Fruit fly (Drosophila melanogaster): ENCODE results near the gene CapaR.

CapaR gene

DNA sequence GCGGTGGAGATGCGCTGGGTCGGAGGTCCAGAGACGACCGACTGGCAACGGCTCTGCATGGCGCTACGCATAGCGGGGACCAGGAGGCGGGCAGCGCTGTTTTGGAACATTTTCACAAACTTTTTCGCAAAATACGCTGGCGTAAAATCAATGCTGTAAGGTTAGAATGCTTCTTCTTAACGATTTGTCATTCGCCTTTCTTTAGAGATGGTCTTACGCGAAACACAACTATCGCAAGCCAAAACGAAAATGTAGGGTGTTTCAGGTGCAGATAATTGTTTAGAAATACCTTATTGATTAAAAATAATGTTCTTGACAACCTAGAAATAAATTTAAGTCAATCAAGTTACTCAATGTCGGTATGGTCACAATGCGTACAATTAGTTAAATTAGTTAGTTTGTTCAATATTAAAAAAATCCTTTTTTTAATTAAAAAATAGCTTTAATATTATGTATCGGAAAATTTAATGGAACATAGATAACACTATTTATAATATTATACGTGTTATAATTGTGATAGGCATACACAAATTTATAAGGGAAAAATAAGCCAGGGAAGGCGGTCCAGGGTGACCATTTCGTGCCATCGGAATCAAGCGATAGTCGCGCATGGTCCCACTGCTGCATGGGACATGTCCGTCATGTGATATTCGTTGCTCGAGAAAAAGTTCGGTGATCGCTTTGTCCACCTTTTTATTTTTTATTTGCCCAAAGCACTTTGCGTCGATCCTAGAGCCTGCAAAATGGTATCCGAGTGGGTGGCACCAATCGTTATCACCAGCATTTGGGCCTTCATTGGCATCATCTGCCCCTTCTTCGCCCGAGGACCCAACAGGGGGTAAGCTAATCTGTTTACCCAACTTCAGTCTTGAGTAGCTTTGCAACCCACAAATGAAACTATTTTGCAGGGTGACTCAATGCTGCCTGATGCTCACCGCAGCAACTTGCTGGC, 22.5 kb downstream of the CapaR start, which contains the start of the genes COX8 and VhaM9.7-b (continued):
- TF ChIP-seq tll (GFP tag; optimal IDR thresholded peaks at IDR 0.05), result no peak
- TF ChIP-seq CG4707 (GFP tag; optimal IDR thresholded peaks at IDR 0.05), result no peak
- TF ChIP-seq Opbp (GFP tag; IDR thresholded peaks at IDR 0.05; ENCODE audit: partially characterized antibody), result peak; percentile 60
- peak; percentile 69 for TF ChIP-seq CG6791 (GFP tag; IDR thresholded peaks at IDR 0.05; ENCODE audit: partially characterized antibody)
- no peak for TF ChIP-seq CG12236 (GFP tag; optimal IDR thresholded peaks at IDR 0.05)
- TF ChIP-seq CG17829 (tag; optimal IDR thresholded peaks at IDR 0.05), result peak; percentile 40
- peak; percentile 25 for TF ChIP-seq CG9609 (GFP tag; optimal IDR thresholded peaks at IDR 0.05)
- no peak for TF ChIP-seq CG14014 (GFP tag; IDR thresholded peaks at IDR 0.05)
- peak; percentile 54; the same call in 1 of the 2 replicates for TF ChIP-seq ara (GFP tag; IDR thresholded peaks at IDR 0.05)
- TF ChIP-seq run (tag; optimal IDR thresholded peaks at IDR 0.05), result no peak
- no peak; the same call in 1 of the 2 replicates for TF ChIP-seq CG2129 (GFP tag; IDR thresholded peaks at IDR 0.05; ENCODE audit: partially characterized antibody)
- TF ChIP-seq zen (tag; optimal IDR thresholded peaks at IDR 0.05), result peak; percentile 55
- TF ChIP-seq tx (GFP tag; optimal IDR thresholded peaks at IDR 0.05), result peak; percentile 25
- no peak for TF ChIP-seq CG8765 (GFP tag; IDR thresholded peaks at IDR 0.05)
- TF ChIP-seq Dbx (GFP tag; IDR thresholded peaks at IDR 0.05), result 0 out of 3 replicates have a peak, but pooled peaks have one; percentile 48
- peak; percentile 32 for TF ChIP-seq ab (GFP tag; optimal IDR thresholded peaks at IDR 0.05)
- TF ChIP-seq CG15696 (tag; optimal IDR thresholded peaks at IDR 0.05), result peak; percentile 43
- no peak for TF ChIP-seq p53 (GFP tag; optimal IDR thresholded peaks at IDR 0.05)
- TF ChIP-seq CHES-1-like (GFP tag; optimal IDR thresholded peaks at IDR 0.05), result peak; percentile 48
- TF ChIP-seq row (GFP tag; IDR thresholded peaks at IDR 0.05), result peak; percentile 91
- TF ChIP-seq CG10321 (GFP tag; IDR thresholded peaks at IDR 0.05), result no peak
- TF ChIP-seq tap (tag; optimal IDR thresholded peaks at IDR 0.05), result no peak
- peak; percentile 48 for TF ChIP-seq CG10654 (GFP tag; optimal IDR thresholded peaks at IDR 0.05)
- peak; percentile 61; the same call in 1 of the 3 replicates for TF ChIP-seq CG14860 (GFP tag; IDR thresholded peaks at IDR 0.05; ENCODE audit: partially characterized antibody)
- TF ChIP-seq Ets65A (GFP tag), result peak; percentile 96
- no peak for TF ChIP-seq org-1 (GFP tag; optimal IDR thresholded peaks at IDR 0.05)
- peak; percentile 20 for TF ChIP-seq eyg (GFP tag; optimal IDR thresholded peaks at IDR 0.05)
- peak; percentile 57 for TF ChIP-seq slou (GFP tag; optimal IDR thresholded peaks at IDR 0.05)
- no peak for TF ChIP-seq unpg (GFP tag; optimal IDR thresholded peaks at IDR 0.05)
- no peak for TF ChIP-seq sr (GFP tag; IDR thresholded peaks at IDR 0.05)
- 0 out of 2 replicates have a peak, but pooled peaks have one; percentile 16 for TF ChIP-seq CG1024 (GFP tag; IDR thresholded peaks at IDR 0.05)
- TF ChIP-seq Oaz (GFP tag; IDR thresholded peaks at IDR 0.05), result no peak
- TF ChIP-seq CG1529 (GFP tag; optimal IDR thresholded peaks at IDR 0.05), result no peak
- TF ChIP-seq gsb (GFP tag; IDR thresholded peaks at IDR 0.05), result no peak
- peak; percentile 58 for TF ChIP-seq Bgb (GFP tag; IDR thresholded peaks at IDR 0.05; ENCODE audit: partially characterized antibody)
- peak; percentile 41 for TF ChIP-seq CG12104 (GFP tag; optimal IDR thresholded peaks at IDR 0.05)
- peak; percentile 77 for TF ChIP-seq Scr (GFP tag; IDR thresholded peaks at IDR 0.05; ENCODE audit: partially characterized antibody)
- peak; percentile 71 for TF ChIP-seq CG2712 (tag; optimal IDR thresholded peaks at IDR 0.05)
- no peak for TF ChIP-seq Stat92E (GFP tag; optimal IDR thresholded peaks at IDR 0.05)
- no peak for TF ChIP-seq Side (GFP tag; optimal IDR thresholded peaks at IDR 0.05)
- no peak for TF ChIP-seq CG7839 (tag; optimal IDR thresholded peaks at IDR 0.05)
- TF ChIP-seq sob (GFP tag; IDR thresholded peaks at IDR 0.05), result peak; percentile 67
- TF ChIP-seq lmd (GFP tag; IDR thresholded peaks at IDR 0.05), result peak; percentile 62; the same call in 1 of the 2 replicates
- peak; percentile 63 for TF ChIP-seq HmgZ (tag; optimal IDR thresholded peaks at IDR 0.05)
- TF ChIP-seq CG6175 (GFP tag; IDR thresholded peaks at IDR 0.05), result no peak
- TF ChIP-seq bigmax (GFP tag; optimal IDR thresholded peaks at IDR 0.05), result peak; percentile 88
- peak; percentile 64 for TF ChIP-seq CG8281 (tag; optimal IDR thresholded peaks at IDR 0.05)

Data from whole organism, embryonic.